Worm (Caenorhabditis elegans): Measurements from ENCODE around the gene T05C12.15.

Gene T05C12.15

ce11 chrII:8144543-8144942 lies 24.8 kb upstream of the T05C12.15 start, which contains the start of gene F10B5.2:
Gene F10B5.2 (plus strand): TSS chrII:8144762.
- TF ChIP-seq ets-4 (tag; optimal IDR thresholded peaks at IDR 0.05) (no peak), ama-1 (optimal IDR thresholded peaks at IDR 0.05) (no peak), pha-4 (tag; optimal IDR thresholded peaks at IDR 0.05) (no peak), ref-2 (tag; optimal IDR thresholded peaks at IDR 0.05) (no peak), fkh-10 (GFP tag; optimal IDR thresholded peaks at IDR 0.05) (no peak), hlh-15 (tag; optimal IDR thresholded peaks at IDR 0.05) (no peak), nhr-232 (tag; optimal IDR thresholded peaks at IDR 0.05) (no peak), eyg-1 (tag; optimal IDR thresholded peaks at IDR 0.05) (no peak), K09A11.1 (tag; optimal IDR thresholded peaks at IDR 0.05; ENCODE audit: insufficient read depth) (no peak), F13H6.1 (tag; optimal IDR thresholded peaks at IDR 0.05) (no peak), zip-5 (tag; optimal IDR thresholded peaks at IDR 0.05) (no peak), pat-9 (tag; optimal IDR thresholded peaks at IDR 0.05) (no peak)

ce11 chrII:8149930-8150329 lies 19.5 kb upstream of the T05C12.15 start, which contains the start of gene F10B5.3:
Gene F10B5.3 (minus strand): TSS chrII:8150030.
- no peak for TF ChIP-seq unc-42 (tag; optimal IDR thresholded peaks at IDR 0.05)
- no peak for TF ChIP-seq ceh-24 (tag; optimal IDR thresholded peaks at IDR 0.05)
- TF ChIP-seq K09A11.1 (tag; optimal IDR thresholded peaks at IDR 0.05; ENCODE audit: insufficient read depth), result no peak
- TF ChIP-seq pag-3 (tag; optimal IDR thresholded peaks at IDR 0.05; ENCODE audit: borderline replicate concordance), result no peak
- no peak for TF ChIP-seq ama-1 (optimal IDR thresholded peaks at IDR 0.05)
- TF ChIP-seq ceh-6 (GFP tag; optimal IDR thresholded peaks at IDR 0.05), result no peak
- no peak for TF ChIP-seq C38D4.7 (GFP tag; optimal IDR thresholded peaks at IDR 0.05)
- TF ChIP-seq nhr-232 (tag; optimal IDR thresholded peaks at IDR 0.05), result no peak

ce11 chrII:8152711-8153325 lies 16.6 kb upstream of the T05C12.15 start:
- TF ChIP-seq unc-42 (tag; optimal IDR thresholded peaks at IDR 0.05), result peak; percentile 92
- TF ChIP-seq pag-3 (tag; optimal IDR thresholded peaks at IDR 0.05; ENCODE audit: borderline replicate concordance), result no peak

ce11 chrII:8156845-8157373 lies 12.5 kb upstream of the T05C12.15 start, which contains the start of the genes tub-1 and tmem-138:
Gene tub-1 (minus strand): TSS chrII:8156945.
Gene tmem-138 (plus strand): TSS chrII:8157323.
- TF ChIP-seq zip-5 (tag; optimal IDR thresholded peaks at IDR 0.05) (no peak), unc-55 (GFP tag; optimal IDR thresholded peaks at IDR 0.05) (no peak), unc-3 (GFP tag; conservative IDR thresholded peaks at IDR 0.05) (no peak), unc-3 (tag; optimal IDR thresholded peaks at IDR 0.05) (no peak), gmeb-2 (tag; optimal IDR thresholded peaks at IDR 0.05) (no peak), nhr-11 (tag; optimal IDR thresholded peaks at IDR 0.05) (no peak), unc-42 (tag; optimal IDR thresholded peaks at IDR 0.05) (no peak), K09A11.1 (tag; optimal IDR thresholded peaks at IDR 0.05; ENCODE audit: insufficient read depth) (no peak), fax-1 (tag; optimal IDR thresholded peaks at IDR 0.05) (no peak), ceh-31 (tag; optimal IDR thresholded peaks at IDR 0.05) (no peak), rnt-1 (tag; optimal IDR thresholded peaks at IDR 0.05) (no peak), elt-4 (tag; optimal IDR thresholded peaks at IDR 0.05) (no peak), ceh-2 (tag; optimal IDR thresholded peaks at IDR 0.05) (no peak), npax-4 (tag; optimal IDR thresholded peaks at IDR 0.05) (no peak), sox-4 (tag; optimal IDR thresholded peaks at IDR 0.05) (no peak), lim-6 (tag; optimal IDR thresholded peaks at IDR 0.05) (no peak), mec-3 (tag; optimal IDR thresholded peaks at IDR 0.05; ENCODE audit: borderline replicate concordance) (no peak), pag-3 (tag; optimal IDR thresholded peaks at IDR 0.05; ENCODE audit: borderline replicate concordance) (no peak), dmd-4 (tag; optimal IDR thresholded peaks at IDR 0.05; ENCODE audit: borderline replicate concordance) (no peak), ceh-48 (tag; optimal IDR thresholded peaks at IDR 0.05) (no peak), ama-1 (optimal IDR thresholded peaks at IDR 0.05) (no peak)

- peak; percentile 11 for TF ChIP-seq nfya-1 (tag; optimal IDR thresholded peaks at IDR 0.05)
- no peak for TF ChIP-seq rnt-1 (tag; optimal IDR thresholded peaks at IDR 0.05)
- TF ChIP-seq unc-42 (tag; optimal IDR thresholded peaks at IDR 0.05), result peak; percentile 2
These were observed 11.4 kb upstream of the T05C12.15 start, which contains the start of gene pch-2 for ce11 chrII:8157991-8158390. Gene pch-2 (plus strand): TSS chrII:8158349.

Measured in whole organism, late embryonic.